Worm (Caenorhabditis elegans): ENCODE measurements around the gene mrpl-55.
A peak's percentile ranks its signal among the peaks of the same experiment; 100 is the strongest.

The mrpl-55 gene

DNA sequence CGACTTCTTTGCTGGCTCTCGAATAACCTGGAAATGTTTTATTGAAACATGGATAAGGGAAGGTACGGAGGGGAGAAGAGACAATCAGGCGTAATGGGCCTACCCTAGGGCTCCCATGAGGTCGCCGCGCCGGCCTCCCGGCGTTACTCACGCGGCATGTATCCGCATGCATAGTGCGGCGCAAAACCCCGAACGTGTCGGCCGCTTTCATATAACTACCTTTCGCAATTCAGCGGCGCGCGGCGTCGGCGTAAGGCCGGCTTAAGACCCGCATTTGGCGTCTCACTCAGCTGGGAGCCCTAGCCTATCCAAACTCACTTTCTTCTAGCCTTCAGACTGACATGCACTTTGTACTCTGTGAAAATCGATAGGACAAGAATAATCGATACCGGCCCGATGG lies 18.3 kb downstream of the mrpl-55 start:
- TF ChIP-seq snpc-1.1 (tag; optimal IDR thresholded peaks at IDR 0.05; ENCODE audit: insufficient read depth) (peak; percentile 56), nhr-120 (GFP tag; IDR thresholded peaks at IDR 0.05) (no peak), zfh-2 (GFP tag; conservative IDR thresholded peaks at IDR 0.05) (peak; percentile 80), ztf-28 (GFP tag; IDR thresholded peaks at IDR 0.05) (0 out of 2 replicates have a peak, but pooled peaks have one; percentile 43), snpc-4 (GFP tag; optimal IDR thresholded peaks at IDR 0.05) (no peak), snpc-4 (tag; optimal IDR thresholded peaks at IDR 0.05) (peak in 3 of 4 experiments; percentile 6 to 82 (median 38)), K11D2.4 (GFP tag; IDR thresholded peaks at IDR 0.05) (0 out of 2 replicates have a peak, but pooled peaks have one; percentile 50)

DNA sequence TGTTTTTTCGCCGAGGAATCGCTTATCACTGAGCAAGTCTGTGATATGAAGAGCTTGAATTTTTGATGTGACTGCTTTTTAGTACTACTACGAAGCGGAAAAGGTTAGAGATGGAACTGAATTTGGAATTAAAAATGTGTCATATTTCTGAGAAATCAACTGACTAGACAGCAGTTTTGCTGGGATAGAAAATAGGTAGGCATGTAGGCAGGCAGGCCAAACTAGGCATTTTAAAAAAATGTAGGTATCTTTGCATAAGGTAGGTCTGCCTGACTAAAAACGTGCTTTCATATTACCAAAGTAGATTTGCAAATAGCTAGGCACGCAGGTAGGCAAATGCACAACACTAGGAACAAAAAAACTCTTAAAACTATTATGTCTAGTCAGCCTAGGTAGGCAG lies 22.8 kb downstream of the mrpl-55 start:
- TF ChIP-seq nhr-27 (tag; optimal IDR thresholded peaks at IDR 0.05) = no peak
- TF ChIP-seq K11D2.4 (GFP tag; IDR thresholded peaks at IDR 0.05) = no peak
- TF ChIP-seq sea-2 (GFP tag; IDR thresholded peaks at IDR 0.05) = no peak
- no peak for TF ChIP-seq mes-4 (tag; optimal IDR thresholded peaks at IDR 0.05)
- TF ChIP-seq nfya-1 (tag; optimal IDR thresholded peaks at IDR 0.05; ENCODE audit: borderline replicate concordance, insufficient read depth) = no peak
- no peak for TF ChIP-seq ccch-3 (GFP tag; optimal IDR thresholded peaks at IDR 0.05)
- TF ChIP-seq atf-7 (tag; optimal IDR thresholded peaks at IDR 0.05) = no peak
- TF ChIP-seq aptf-2 (GFP tag; conservative IDR thresholded peaks at IDR 0.05) = no peak
- no peak for TF ChIP-seq nhr-179 (tag; optimal IDR thresholded peaks at IDR 0.05)
- no peak for TF ChIP-seq somi-1 (GFP tag; optimal IDR thresholded peaks at IDR 0.05)
- no peak for TF ChIP-seq hlh-12 (tag; optimal IDR thresholded peaks at IDR 0.05)

DNA sequence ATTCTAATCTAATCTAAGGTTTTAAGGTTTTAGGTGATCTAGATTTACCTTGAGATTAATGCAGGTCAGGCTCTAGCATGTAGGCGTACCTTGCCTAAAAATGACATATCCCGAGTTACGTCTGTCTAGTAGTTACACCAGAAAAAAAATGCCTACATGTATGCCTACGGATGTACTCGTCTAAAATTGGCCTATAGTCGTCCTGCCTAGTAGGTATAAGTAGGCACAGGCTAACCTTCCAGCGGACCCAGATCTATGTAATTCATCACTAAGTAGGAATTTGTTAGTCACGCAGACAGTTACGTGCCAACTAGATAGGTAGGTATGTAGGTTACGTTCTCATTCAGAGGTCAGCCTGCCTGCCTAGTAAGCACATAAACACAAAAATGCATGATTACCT lies 23.5 kb downstream of the mrpl-55 start:
- no peak for TF ChIP-seq F37B4.10 (GFP tag; IDR thresholded peaks at IDR 0.05)
- no peak for TF ChIP-seq tbx-9 (tag; optimal IDR thresholded peaks at IDR 0.05; ENCODE audit: borderline replicate concordance)
- no peak for TF ChIP-seq Y53F4B.3 (GFP tag; IDR thresholded peaks at IDR 0.05)
- no peak for TF ChIP-seq B0261.1 (tag; optimal IDR thresholded peaks at IDR 0.05)
- TF ChIP-seq nhr-179 (tag; optimal IDR thresholded peaks at IDR 0.05) = no peak
- no peak for TF ChIP-seq madf-10 (tag; optimal IDR thresholded peaks at IDR 0.05)
- no peak for TF ChIP-seq nhr-80 (tag; optimal IDR thresholded peaks at IDR 0.05)
- no peak for TF ChIP-seq pha-4 (tag; optimal IDR thresholded peaks at IDR 0.05)
- TF ChIP-seq ZK185.1 (tag; optimal IDR thresholded peaks at IDR 0.05; ENCODE audit: poor library complexity, severe bottlenecking) = no peak
- TF ChIP-seq madf-6 (GFP tag; IDR thresholded peaks at IDR 0.05) = no peak
- no peak for TF ChIP-seq die-1 (tag; optimal IDR thresholded peaks at IDR 0.05)
- no peak for TF ChIP-seq zfh-2 (GFP tag; conservative IDR thresholded peaks at IDR 0.05)

- TF ChIP-seq mcd-1 (GFP tag; IDR thresholded peaks at IDR 0.05) (0 out of 2 replicates have a peak, but pooled peaks have one; percentile 11), hmg-1.2 (GFP tag; IDR thresholded peaks at IDR 0.05) (peak; percentile 54), snpc-4 (GFP tag; optimal IDR thresholded peaks at IDR 0.05) (no peak), snpc-4 (tag; optimal IDR thresholded peaks at IDR 0.05) (peak in 1 of 4 experiments; percentile 76), F49E8.2 (tag; optimal IDR thresholded peaks at IDR 0.05; ENCODE audit: insufficient read depth) (no peak), ceh-100 (GFP tag; IDR thresholded peaks at IDR 0.05) (no peak), hmg-20 (GFP tag; IDR thresholded peaks at IDR 0.05) (no peak), snpc-1.1 (tag; optimal IDR thresholded peaks at IDR 0.05; ENCODE audit: insufficient read depth) (peak; percentile 52), cebp-2 (GFP tag; IDR thresholded peaks at IDR 0.05) (no peak)
Measured at ce11 chrIV:468307-468706, 24.5 kb downstream of the mrpl-55 start.

DNA sequence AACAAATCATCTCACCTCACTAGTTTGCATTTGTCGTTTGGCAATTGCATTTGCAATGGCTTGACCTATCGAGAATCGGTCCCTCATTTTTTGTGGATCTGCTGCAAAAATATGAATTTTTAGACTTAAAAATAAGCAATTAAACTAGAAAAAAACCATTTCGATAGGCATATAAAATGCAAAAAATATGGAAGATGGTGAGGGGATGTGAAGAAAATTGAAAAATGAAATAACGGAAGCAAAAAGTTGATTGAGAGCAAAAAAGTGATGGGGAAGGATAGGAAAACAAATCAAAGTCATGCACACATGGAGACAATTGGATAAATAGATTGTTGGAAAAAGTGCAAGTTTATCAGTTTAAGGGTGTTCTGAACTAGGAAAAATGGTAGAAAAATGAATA lies 37.3 kb downstream of the mrpl-55 start, which contains the start of gene npr-37:
npr-37 (minus strand) TSS at position 101 of the 400 bp plus-strand sequence.
- TF ChIP-seq ztf-26 (tag; optimal IDR thresholded peaks at IDR 0.05) (no peak), B0035.1 (tag; optimal IDR thresholded peaks at IDR 0.05) (no peak), F23B12.7 (tag; optimal IDR thresholded peaks at IDR 0.05; ENCODE audit: insufficient read depth) (no peak), ceh-40 (GFP tag; IDR thresholded peaks at IDR 0.05) (no peak), lin-35 (GFP tag; optimal IDR thresholded peaks at IDR 0.05) (no peak), lsy-27 (tag; optimal IDR thresholded peaks at IDR 0.05; ENCODE audit: borderline replicate concordance, insufficient read depth) (no peak), hlh-12 (tag; optimal IDR thresholded peaks at IDR 0.05) (no peak), cebp-1 (GFP tag; IDR thresholded peaks at IDR 0.05) (no peak), cebp-1 (tag; optimal IDR thresholded peaks at IDR 0.05) (no peak)
